Worm (Caenorhabditis elegans): ENCODE measurements around the gene cest-1.2.

DNA sequence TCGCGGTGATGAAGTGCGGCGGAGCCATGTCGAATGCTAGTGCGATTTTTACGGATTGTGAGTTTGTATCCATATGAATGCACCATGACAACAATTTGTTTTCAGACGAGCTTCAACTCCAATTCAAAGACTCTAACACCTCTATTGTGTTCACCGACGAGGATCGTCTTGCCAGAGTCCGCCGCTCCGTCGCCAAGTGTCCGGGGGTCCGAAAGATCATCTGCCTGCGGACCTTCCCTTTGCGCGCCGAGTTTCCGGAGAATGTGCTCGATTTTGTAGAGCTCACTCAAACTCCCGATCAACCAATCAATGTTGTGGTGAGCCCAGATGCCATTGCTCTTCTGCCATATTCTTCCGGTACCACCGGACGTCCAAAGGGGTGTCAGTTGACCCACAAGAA, 13.5 kb downstream of the cest-1.2 start:
- TF ChIP-seq flt-1 (GFP tag; IDR thresholded peaks at IDR 0.05) (no peak), ztf-29 (GFP tag; IDR thresholded peaks at IDR 0.05) (no peak), klf-2 (GFP tag; conservative IDR thresholded peaks at IDR 0.05) (no peak), med-1 (GFP tag; optimal IDR thresholded peaks at IDR 0.05; ENCODE audit: insufficient read depth) (no peak), ref-1 (GFP tag; conservative IDR thresholded peaks at IDR 0.05) (no peak), tab-1 (GFP tag; IDR thresholded peaks at IDR 0.05) (no peak), ztf-23 (GFP tag; IDR thresholded peaks at IDR 0.05) (no peak), cog-1 (tag; optimal IDR thresholded peaks at IDR 0.05) (no peak), T22C8.4 (GFP tag; IDR thresholded peaks at IDR 0.05) (no peak)
